Worm (Caenorhabditis elegans) whole organism, late embryonic: ENCODE results near the gene F58A4.2.

Experiments used
- F13H6.1 ChIP-seq: sonication (generic microtip); optimal IDR thresholded peaks from 2 replicates; lab custom pipeline; 2016; ENCODE audit warnings: missing genetic modification characterization, missing compliant biosample characterization
- K02D7.2 ChIP-seq: sonication (generic microtip); optimal IDR thresholded peaks from 2 replicates; lab custom pipeline; 2017; ENCODE audit warnings: mild to moderate bottlenecking, missing genetic modification characterization, missing compliant biosample characterization
- K09A11.1 ChIP-seq: sonication (generic microtip); optimal IDR thresholded peaks from 2 replicates; lab custom pipeline; 2017; ENCODE audit warnings: antibody characterized with exemption, mild to moderate bottlenecking, missing genetic modification characterization, missing compliant biosample characterization; ENCODE audit not compliant: insufficient read depth
- Y22D7AL.16 ChIP-seq: sonication (generic microtip); optimal IDR thresholded peaks from 2 replicates; lab custom pipeline; 2016; ENCODE audit warnings: missing genetic modification characterization, missing compliant biosample characterization
- ahr-1 ChIP-seq: sonication (generic microtip); optimal IDR thresholded peaks from 2 replicates; lab custom pipeline; 2016; ENCODE audit warnings: missing genetic modification characterization, missing compliant biosample characterization
- ama-1 ChIP-seq: fragments of 150-350 bp; optimal IDR thresholded peaks from 2 replicates; lab custom pipeline; 2014
- ceh-14 ChIP-seq: sonication (generic microtip); optimal IDR thresholded peaks from 2 replicates; lab custom pipeline; 2016; ENCODE audit warnings: missing genotype, missing genetic modification characterization, missing compliant biosample characterization
- ceh-22 ChIP-seq: sonication (generic microtip); optimal IDR thresholded peaks from 2 replicates; lab custom pipeline; 2017; ENCODE audit warnings: missing biosample characterization, missing genetic modification characterization
- ceh-24 ChIP-seq: sonication (generic microtip); optimal IDR thresholded peaks from 2 replicates; lab custom pipeline; 2016; ENCODE audit warnings: mild to moderate bottlenecking, missing genetic modification characterization, missing compliant biosample characterization
- ceh-30 ChIP-seq: fragments of 150-350 bp; optimal IDR thresholded peaks from 2 replicates; lab custom pipeline; 2014; ENCODE audit warnings: missing biosample characterization, missing genetic modification characterization
- ceh-31 ChIP-seq: sonication (generic microtip); optimal IDR thresholded peaks from 2 replicates; lab custom pipeline; 2016; ENCODE audit warnings: missing genetic modification characterization, missing compliant biosample characterization
- ceh-45 ChIP-seq: fragments of 200-800 bp; sonication (Bioruptor generic); IDR thresholded peaks from 2 replicates; pipeline ENCODE4 v1.3.6; 2022; ENCODE audit warnings: missing genetic modification reagents, missing genetic modification characterization, missing compliant biosample characterization
- ceh-48 ChIP-seq: sonication (generic microtip); optimal IDR thresholded peaks from 2 replicates; lab custom pipeline; 2016; ENCODE audit warnings: missing genetic modification characterization, inconsistent platforms, missing compliant biosample characterization
- ceh-6 ChIP-seq: fragments of 200-800 bp; sonication (Bioruptor generic); optimal IDR thresholded peaks from 2 replicates; lab custom pipeline; 2018; ENCODE audit warnings: mild to moderate bottlenecking, missing genetic modification characterization, missing compliant biosample characterization
- dmd-4 ChIP-seq: sonication (generic microtip); optimal IDR thresholded peaks from 2 replicates; lab custom pipeline; 2016; ENCODE audit warnings: borderline replicate concordance, missing genetic modification characterization, missing compliant biosample characterization
- elt-2 ChIP-seq: sonication (generic microtip); optimal IDR thresholded peaks from 2 replicates; lab custom pipeline; 2016; ENCODE audit warnings: missing genetic modification reagents, missing genetic modification characterization, missing compliant biosample characterization
- elt-4 ChIP-seq: sonication (generic microtip); optimal IDR thresholded peaks from 2 replicates; lab custom pipeline; 2016; ENCODE audit warnings: missing genetic modification characterization, missing compliant biosample characterization
- eyg-1 ChIP-seq: sonication (generic microtip); optimal IDR thresholded peaks from 2 replicates; lab custom pipeline; 2016; ENCODE audit warnings: missing genotype, missing genetic modification characterization, missing compliant biosample characterization
- fax-1 ChIP-seq: sonication (generic microtip); optimal IDR thresholded peaks from 2 replicates; lab custom pipeline; 2016; ENCODE audit warnings: missing genotype, missing genetic modification characterization, missing compliant biosample characterization
- fkh-10 ChIP-seq: fragments of 150-350 bp; optimal IDR thresholded peaks from 2 replicates; lab custom pipeline; 2014; ENCODE audit warnings: missing biosample characterization, missing genetic modification reagents, missing genetic modification characterization
- hlh-13 ChIP-seq: fragments of 200-800 bp; sonication (Bioruptor generic); optimal IDR thresholded peaks from 2 replicates; lab custom pipeline; 2018; ENCODE audit warnings: mild to moderate bottlenecking, missing genetic modification characterization, missing compliant biosample characterization
- hlh-30 ChIP-seq: sonication (generic microtip); optimal IDR thresholded peaks from 2 replicates; lab custom pipeline; 2017; ENCODE audit warnings: antibody characterized with exemption, missing genetic modification characterization, missing compliant biosample characterization; ENCODE audit not compliant: insufficient read depth
- hlh-6 ChIP-seq: sonication (generic microtip); optimal IDR thresholded peaks from 2 replicates; lab custom pipeline; 2016; ENCODE audit warnings: missing genotype, missing genetic modification characterization, missing compliant biosample characterization
- lim-6 ChIP-seq: sonication (generic microtip); optimal IDR thresholded peaks from 2 replicates; lab custom pipeline; 2016; ENCODE audit warnings: missing genetic modification characterization, missing compliant biosample characterization
- mec-3 ChIP-seq: sonication (generic microtip); optimal IDR thresholded peaks from 2 replicates; lab custom pipeline; 2016; ENCODE audit warnings: borderline replicate concordance, missing genetic modification characterization, missing compliant biosample characterization
- nfya-1 ChIP-seq: sonication (generic microtip); optimal IDR thresholded peaks from 2 replicates; lab custom pipeline; 2017; ENCODE audit warnings: missing genetic modification characterization, mild to moderate bottlenecking, missing compliant biosample characterization, antibody characterized with exemption, moderate library complexity
- npax-4 ChIP-seq: sonication (generic microtip); optimal IDR thresholded peaks from 2 replicates; lab custom pipeline; 2016; ENCODE audit warnings: missing genetic modification characterization, missing compliant biosample characterization
- odd-2 ChIP-seq: sonication (generic microtip); optimal IDR thresholded peaks from 2 replicates; lab custom pipeline; 2017; ENCODE audit warnings: antibody characterized with exemption, mild to moderate bottlenecking, missing genetic modification characterization, missing compliant biosample characterization
- pag-3 ChIP-seq: sonication (generic microtip); optimal IDR thresholded peaks from 2 replicates; lab custom pipeline; 2016; ENCODE audit warnings: missing compliant biosample characterization, missing genetic modification characterization, borderline replicate concordance
- pqm-1 ChIP-seq: sonication (generic microtip); optimal IDR thresholded peaks from 2 replicates; lab custom pipeline; 2016; ENCODE audit warnings: missing genetic modification characterization, missing compliant biosample characterization
- pros-1 ChIP-seq: fragments of 150-350 bp; optimal IDR thresholded peaks from 2 replicates; lab custom pipeline; 2014; ENCODE audit warnings: missing biosample characterization, missing genetic modification reagents, missing genetic modification characterization
- sox-2 ChIP-seq: fragments of 200-800 bp; sonication (Bioruptor generic); IDR thresholded peaks from 2 replicates; pipeline ENCODE4 v1.3.6; 2022; ENCODE audit warnings: missing genetic modification reagents, missing genetic modification characterization, missing compliant biosample characterization
- sox-4 ChIP-seq: sonication (generic microtip); optimal IDR thresholded peaks from 2 replicates; lab custom pipeline; 2017; ENCODE audit warnings: mild to moderate bottlenecking, missing genetic modification characterization, inconsistent platforms, missing compliant biosample characterization
- syd-9 ChIP-seq: sonication (generic microtip); optimal IDR thresholded peaks from 2 replicates; lab custom pipeline; 2016; ENCODE audit warnings: mild to moderate bottlenecking, missing genetic modification characterization, moderate library complexity, missing compliant biosample characterization
- unc-3 ChIP-seq, 2 experiments: fragments of 200-800 bp in 1 of 2; sonication (Bioruptor generic) in 1 of 2; sonication (generic microtip) in 1 of 2; conservative IDR thresholded peaks in 1 of 2; optimal IDR thresholded peaks in 1 of 2; 2 replicates each; pipeline versions ENCODE4 v1.3.6 to Lab custom; 2016 to 2022; ENCODE audit warnings: missing compliant biosample characterization in 2 of 2, missing genetic modification characterization in 2 of 2, missing genetic modification reagents in 1 of 2
- unc-55 ChIP-seq: sonication (generic microtip); optimal IDR thresholded peaks from 2 replicates; lab custom pipeline; 2017; ENCODE audit warnings: missing biosample characterization, missing genetic modification reagents, missing genetic modification characterization

F58A4.2 gene

ce11 chrIII:9597044-9597443 lies 3.5 kb downstream of the F58A4.2 start, which contains the start of gene C48B4.12:
Gene C48B4.12 (plus strand): TSS chrIII:9597344.
- TF ChIP-seq pros-1 (tag; lab: Kevin White, UChicago): no peak
- TF ChIP-seq K02D7.2 (tag; lab: Kevin White, UChicago): no peak
- TF ChIP-seq sox-4 (tag; lab: Kevin White, UChicago): no peak
- TF ChIP-seq ceh-6: no peak
- no peak for TF ChIP-seq odd-2
- no peak for TF ChIP-seq syd-9 (tag; lab: Kevin White, UChicago)
- TF ChIP-seq F13H6.1: no peak
- TF ChIP-seq sox-2: no peak
- no peak for TF ChIP-seq mec-3
- no peak for TF ChIP-seq ceh-22 (tag; lab: Kevin White, UChicago)
- no peak for TF ChIP-seq eyg-1 (tag; lab: Kevin White, UChicago)

DNA sequence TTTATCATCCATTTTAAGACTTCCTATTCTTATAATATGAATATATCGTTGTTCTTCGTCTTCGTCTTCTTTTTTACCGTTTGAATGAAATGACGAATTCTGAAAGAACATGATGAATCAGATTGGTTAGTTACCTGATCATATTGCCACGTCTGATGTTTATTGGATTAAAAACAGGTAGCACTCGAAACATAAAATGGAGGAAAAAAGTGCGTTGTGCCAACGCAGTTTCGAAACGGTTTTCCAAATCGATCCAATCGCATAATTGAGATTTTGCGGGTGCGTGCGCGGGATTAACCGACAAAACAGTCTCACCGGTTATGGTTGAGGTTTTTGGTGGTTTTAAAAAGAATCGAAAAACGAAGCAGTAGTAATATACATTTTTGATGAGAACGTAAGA lies 5.0 kb downstream of the F58A4.2 start, which contains the start of gene rom-2:
Gene rom-2, minus strand, starts transcription at position 101 of the 400 bp plus-strand sequence.
- TF ChIP-seq ceh-6: no peak
- no peak for TF ChIP-seq hlh-13 (GFP tag; lab: Kevin White, UChicago)
- no peak for TF ChIP-seq Y22D7AL.16
- no peak for TF ChIP-seq ceh-45
- no peak for TF ChIP-seq unc-3 (GFP tag; conservative IDR thresholded peaks at IDR 0.05; lab: Robert Waterston, UW)
- no peak for TF ChIP-seq unc-3 (tag; optimal IDR thresholded peaks at IDR 0.05; lab: Kevin White, UChicago)
- no peak for TF ChIP-seq fax-1 (tag; lab: Kevin White, UChicago)
- TF ChIP-seq hlh-30 (tag; lab: Kevin White, UChicago): no peak
- no peak for TF ChIP-seq hlh-6 (tag; lab: Kevin White, UChicago)
- TF ChIP-seq ceh-24 (tag; lab: Kevin White, UChicago): no peak
- TF ChIP-seq ahr-1: no peak
- no peak for TF ChIP-seq K09A11.1
- TF ChIP-seq nfya-1 (tag; lab: Kevin White, UChicago): no peak
- no peak for TF ChIP-seq syd-9 (tag; lab: Kevin White, UChicago)
- no peak for TF ChIP-seq mec-3
- no peak for TF ChIP-seq ceh-22 (tag; lab: Kevin White, UChicago)
- no peak for TF ChIP-seq dmd-4 (tag; lab: Kevin White, UChicago)
- no peak for TF ChIP-seq pqm-1 (tag; lab: Kevin White, UChicago)
- TF ChIP-seq ceh-30 (tag; lab: Kevin White, UChicago): no peak
- TF ChIP-seq ceh-48: no peak

DNA sequence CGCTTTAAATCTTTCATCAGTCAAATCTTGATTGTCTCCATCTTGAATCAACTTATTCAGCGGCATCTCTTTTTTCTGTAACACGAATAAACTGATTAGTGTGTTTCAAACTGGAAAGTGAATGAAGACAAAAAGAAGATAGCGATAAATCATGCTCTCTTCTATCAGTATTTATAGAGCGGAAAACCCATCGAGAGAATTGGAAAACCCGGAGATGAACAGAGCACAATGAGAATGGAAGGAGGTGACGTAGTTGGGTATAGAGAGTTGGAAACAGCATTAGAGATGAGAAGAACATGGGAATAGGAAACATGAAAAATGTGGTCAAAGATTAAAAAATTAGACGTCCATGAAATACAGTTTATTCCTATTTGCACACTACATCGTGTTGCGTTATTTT lies 8.4 kb downstream of the F58A4.2 start, which contains the start of gene acox-1.5:
Gene acox-1.5, minus strand, starts transcription at position 75 of the 400 bp plus-strand sequence.
- TF ChIP-seq dmd-4 (tag; lab: Kevin White, UChicago) (no peak), pag-3 (tag; lab: Kevin White, UChicago) (no peak), nfya-1 (tag; lab: Kevin White, UChicago) (no peak), ceh-48 (no peak), lim-6 (tag; lab: Kevin White, UChicago) (no peak), hlh-6 (tag; lab: Kevin White, UChicago) (no peak), ceh-14 (tag; lab: Kevin White, UChicago) (no peak), fkh-10 (GFP tag; lab: Kevin White, UChicago) (no peak), ceh-31 (tag; lab: Kevin White, UChicago) (no peak), sox-2 (no peak), elt-4 (tag; lab: Kevin White, UChicago) (no peak), npax-4 (no peak), mec-3 (no peak), ahr-1 (no peak), ama-1 (lab: Kevin White, UChicago) (no peak), fax-1 (tag; lab: Kevin White, UChicago) (no peak)

DNA sequence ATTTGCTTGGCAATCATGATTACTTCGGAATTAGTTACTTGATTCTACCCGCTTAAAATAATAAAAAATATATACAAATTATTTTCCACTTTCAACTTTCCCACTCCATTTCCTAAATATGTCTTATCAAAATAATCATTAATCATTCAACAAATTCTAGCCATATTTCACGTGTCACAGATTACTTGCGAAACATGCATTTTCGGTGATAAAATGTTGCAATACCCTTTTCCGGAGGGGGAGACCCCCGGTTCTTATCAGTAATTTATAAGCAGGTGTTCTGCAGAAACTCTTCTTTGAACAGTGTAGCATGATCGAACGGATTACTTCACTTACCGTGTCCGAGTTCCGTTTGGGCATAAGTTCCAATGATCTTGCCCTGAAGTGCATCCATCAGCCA lies 10.3 kb downstream of the F58A4.2 start:
- peak; percentile 90 for TF ChIP-seq elt-2 (tag; lab: Kevin White, UChicago)
- TF ChIP-seq unc-55 (GFP tag; lab: Kevin White, UChicago): no peak
